Worm (Caenorhabditis elegans) whole organism, L1 larva: Measurements from ENCODE around the gene C34E10.10.
A peak's percentile ranks its signal among the peaks of the same experiment; 100 is the strongest.

Experiments used
- C34B4.2 ChIP-seq: sonication (generic microtip); optimal IDR thresholded peaks from 2 replicates; lab custom pipeline; 2017; ENCODE audit warnings: mild to moderate bottlenecking, missing genetic modification characterization, missing compliant biosample characterization
- F16B12.6 ChIP-seq: fragments of 150-350 bp; optimal IDR thresholded peaks from 2 replicates; lab custom pipeline; 2014; ENCODE audit warnings: missing biosample characterization, missing genetic modification characterization
- alr-1 ChIP-seq: fragments of 200-800 bp; sonication (Bioruptor generic); optimal IDR thresholded peaks from 2 replicates; lab custom pipeline; 2018; ENCODE audit warnings: borderline replicate concordance, mild to moderate bottlenecking, missing genetic modification characterization, missing compliant biosample characterization
- aly-2 ChIP-seq: fragments of 150-350 bp; optimal IDR thresholded peaks from 2 replicates; lab custom pipeline; 2014; ENCODE audit warnings: missing biosample characterization, missing genetic modification characterization
- ama-1 ChIP-seq: fragments of 150-350 bp; optimal IDR thresholded peaks from 2 replicates; lab custom pipeline; 2014
- blmp-1 ChIP-seq: fragments of 150-350 bp; optimal IDR thresholded peaks from 2 replicates; lab custom pipeline; 2014; ENCODE audit warnings: missing biosample characterization, missing genetic modification characterization
- ceh-8 ChIP-seq: fragments of 200-800 bp; sonication (Bioruptor generic); optimal IDR thresholded peaks from 2 replicates; lab custom pipeline; 2018; ENCODE audit warnings: mild to moderate bottlenecking, missing genetic modification characterization, moderate library complexity, missing compliant biosample characterization
- ceh-88 ChIP-seq: fragments of 200-800 bp; sonication (Bioruptor generic); IDR thresholded peaks from 2 replicates; pipeline ENCODE4 v1.3.6; 2022; ENCODE audit warnings: missing genetic modification characterization, missing compliant biosample characterization
- dpl-1 ChIP-seq, 3 experiments: fragments of 150-350 bp in 2 of 3; sonication (generic microtip) in 1 of 3; optimal IDR thresholded peaks; 2 replicates each; lab custom pipeline; 2014 to 2017; ENCODE audit warnings: missing biosample characterization in 3 of 3, missing genetic modification characterization in 3 of 3, missing genetic modification reagents in 3 of 3
- dsc-1 ChIP-seq: sonication (generic microtip); optimal IDR thresholded peaks from 2 replicates; lab custom pipeline; 2016; ENCODE audit warnings: mild to moderate bottlenecking, missing genetic modification characterization, missing compliant biosample characterization
- efl-3 ChIP-seq: fragments of 200-800 bp; sonication (Bioruptor generic); optimal IDR thresholded peaks from 2 replicates; lab custom pipeline; 2018; ENCODE audit warnings: mild to moderate bottlenecking, missing genetic modification characterization, missing compliant biosample characterization
- egl-13 ChIP-seq: sonication (generic microtip); optimal IDR thresholded peaks from 2 replicates; lab custom pipeline; 2016; ENCODE audit warnings: missing genotype, missing genetic modification reagents, missing genetic modification characterization, missing compliant biosample characterization
- elt-2 ChIP-seq: sonication (generic microtip); optimal IDR thresholded peaks from 2 replicates; lab custom pipeline; 2016; ENCODE audit warnings: missing genetic modification characterization, mild to moderate bottlenecking, inconsistent platforms, missing compliant biosample characterization, missing genetic modification reagents
- fkh-8 ChIP-seq: sonication (generic microtip); optimal IDR thresholded peaks from 2 replicates; lab custom pipeline; 2016; ENCODE audit warnings: mild to moderate bottlenecking, missing genetic modification characterization, missing compliant biosample characterization
- fos-1 ChIP-seq: fragments of 150-350 bp; optimal IDR thresholded peaks from 2 replicates; lab custom pipeline; 2014; ENCODE audit warnings: missing biosample characterization, missing genetic modification characterization
- hlh-17 ChIP-seq: fragments of 200-800 bp; sonication (Bioruptor generic); optimal IDR thresholded peaks from 2 replicates; lab custom pipeline; 2018; ENCODE audit warnings: missing genetic modification characterization, mild to moderate bottlenecking, missing compliant biosample characterization, moderate library complexity, borderline replicate concordance
- hlh-4 ChIP-seq: sonication (generic microtip); optimal IDR thresholded peaks from 2 replicates; lab custom pipeline; 2016; ENCODE audit warnings: mild to moderate bottlenecking, missing genetic modification characterization, missing compliant biosample characterization
- isw-1 ChIP-seq: fragments of 200-800 bp; sonication (Bioruptor generic); IDR thresholded peaks from 2 replicates; pipeline ENCODE4 v1.3.6; 2022; ENCODE audit warnings: missing genetic modification characterization, missing compliant biosample characterization
- jun-1 ChIP-seq: fragments of 150-350 bp; optimal IDR thresholded peaks from 2 replicates; lab custom pipeline; 2014; ENCODE audit warnings: missing biosample characterization, missing genetic modification reagents, missing genetic modification characterization
- lin-13 ChIP-seq: fragments of 150-350 bp; optimal IDR thresholded peaks from 2 replicates; lab custom pipeline; 2014; ENCODE audit warnings: missing biosample characterization, missing genetic modification reagents, missing genetic modification characterization
- lin-14 ChIP-seq: fragments of 200-800 bp; sonication (Bioruptor generic); optimal IDR thresholded peaks from 2 replicates; lab custom pipeline; 2018; ENCODE audit warnings: mild to moderate bottlenecking, missing genetic modification characterization, moderate library complexity, missing compliant biosample characterization
- lin-15B ChIP-seq: fragments of 150-350 bp; sonication (generic microtip); optimal IDR thresholded peaks from 3 replicates; lab custom pipeline; 2014; ENCODE audit warnings: missing biosample characterization, missing genetic modification characterization
- lin-35 ChIP-seq, 2 experiments: fragments of 150-350 bp; optimal IDR thresholded peaks; 2 replicates each; lab custom pipeline; 2014; ENCODE audit warnings: missing biosample characterization in 2 of 2, missing genetic modification characterization in 2 of 2, missing genetic modification reagents in 2 of 2
- lin-39 ChIP-seq: fragments of 150-350 bp; optimal IDR thresholded peaks from 2 replicates; lab custom pipeline; 2014; ENCODE audit warnings: missing biosample characterization, missing genetic modification reagents, missing genetic modification characterization
- lir-3 ChIP-seq: sonication (generic microtip); optimal IDR thresholded peaks from 2 replicates; lab custom pipeline; 2016; ENCODE audit warnings: mild to moderate bottlenecking, missing genetic modification characterization, moderate library complexity, missing compliant biosample characterization; ENCODE audit not compliant: poor library complexity
- lsy-2 ChIP-seq, 2 experiments: fragments of 150-350 bp; optimal IDR thresholded peaks; 2 replicates each; lab custom pipeline; 2014; ENCODE audit warnings: missing biosample characterization in 2 of 2, missing genetic modification characterization in 2 of 2
- mep-1 ChIP-seq: fragments of 150-350 bp; optimal IDR thresholded peaks from 2 replicates; lab custom pipeline; 2014; ENCODE audit warnings: missing biosample characterization, missing genetic modification characterization
- nhr-11 ChIP-seq: fragments of 150-350 bp; optimal IDR thresholded peaks from 2 replicates; lab custom pipeline; 2014; ENCODE audit warnings: missing biosample characterization, missing genetic modification characterization
- nhr-12 ChIP-seq: sonication (generic microtip); optimal IDR thresholded peaks from 2 replicates; lab custom pipeline; 2017; ENCODE audit warnings: missing biosample characterization, missing genetic modification characterization
- nhr-19 ChIP-seq: fragments of 200-800 bp; sonication (Bioruptor generic); conservative IDR thresholded peaks from 2 replicates; pipeline ENCODE4 v1.3.6; 2022; ENCODE audit warnings: missing genetic modification characterization, missing compliant biosample characterization
- nhr-237 ChIP-seq: fragments of 150-350 bp; optimal IDR thresholded peaks from 2 replicates; lab custom pipeline; 2014; ENCODE audit warnings: missing biosample characterization, missing genetic modification characterization
- nhr-28 ChIP-seq: fragments of 150-350 bp; optimal IDR thresholded peaks from 2 replicates; lab custom pipeline; 2014; ENCODE audit warnings: missing biosample characterization, missing genetic modification characterization
- nhr-76 ChIP-seq: sonication (generic microtip); optimal IDR thresholded peaks from 2 replicates; lab custom pipeline; 2017; ENCODE audit warnings: missing biosample characterization, missing genetic modification characterization
- nhr-77 ChIP-seq: fragments of 150-350 bp; optimal IDR thresholded peaks from 2 replicates; lab custom pipeline; 2014; ENCODE audit warnings: missing biosample characterization, missing genetic modification characterization
- nhr-84 ChIP-seq: sonication (generic microtip); optimal IDR thresholded peaks from 2 replicates; lab custom pipeline; 2017; ENCODE audit warnings: missing biosample characterization, missing genetic modification characterization
- nhr-90 ChIP-seq: sonication (generic microtip); optimal IDR thresholded peaks from 2 replicates; lab custom pipeline; 2016; ENCODE audit warnings: mild to moderate bottlenecking, missing genetic modification characterization, missing compliant biosample characterization; ENCODE audit not compliant: poor library complexity
- pag-3 ChIP-seq: sonication (generic microtip); optimal IDR thresholded peaks from 2 replicates; lab custom pipeline; 2017; ENCODE audit warnings: missing genetic modification characterization, mild to moderate bottlenecking, missing compliant biosample characterization, antibody characterized with exemption, borderline replicate concordance; ENCODE audit not compliant: insufficient read depth
- pax-3 ChIP-seq: fragments of 200-800 bp; sonication (Bioruptor generic); optimal IDR thresholded peaks from 2 replicates; lab custom pipeline; 2018; ENCODE audit warnings: mild to moderate bottlenecking, missing genetic modification characterization, moderate library complexity, missing compliant biosample characterization
- pqm-1 ChIP-seq: sonication (generic microtip); optimal IDR thresholded peaks from 3 replicates; lab custom pipeline; 2017; ENCODE audit warnings: missing biosample characterization, missing genetic modification characterization
- skn-1 ChIP-seq: fragments of 150-350 bp; optimal IDR thresholded peaks from 2 replicates; lab custom pipeline; 2014; ENCODE audit warnings: missing biosample characterization, missing genetic modification characterization
- snu-23 ChIP-seq: sonication (generic microtip); optimal IDR thresholded peaks from 2 replicates; lab custom pipeline; 2016; ENCODE audit warnings: missing genetic modification characterization, missing compliant biosample characterization
- sptf-1 ChIP-seq: fragments of 150-350 bp; optimal IDR thresholded peaks from 2 replicates; lab custom pipeline; 2014; ENCODE audit warnings: missing biosample characterization, missing genetic modification characterization
- swsn-7 ChIP-seq: sonication (generic microtip); optimal IDR thresholded peaks from 2 replicates; lab custom pipeline; 2016; ENCODE audit warnings: missing genetic modification characterization, missing compliant biosample characterization
- tlp-1 ChIP-seq: fragments of 150-350 bp; optimal IDR thresholded peaks from 2 replicates; lab custom pipeline; 2014; ENCODE audit warnings: missing biosample characterization, missing genetic modification characterization
- unc-130 ChIP-seq: fragments of 150-350 bp; optimal IDR thresholded peaks from 2 replicates; lab custom pipeline; 2017; ENCODE audit warnings: missing biosample characterization, missing genetic modification characterization, inconsistent platforms
- unc-30 ChIP-seq: sonication (generic microtip); optimal IDR thresholded peaks from 2 replicates; lab custom pipeline; 2017; ENCODE audit warnings: missing biosample characterization, missing genetic modification characterization
- unc-62 ChIP-seq: fragments of 150-350 bp; optimal IDR thresholded peaks from 2 replicates; lab custom pipeline; 2014; ENCODE audit warnings: missing biosample characterization, missing genetic modification reagents, missing genetic modification characterization
- unc-86 ChIP-seq: sonication (generic microtip); optimal IDR thresholded peaks from 2 replicates; lab custom pipeline; 2016; ENCODE audit warnings: missing genetic modification characterization, missing compliant biosample characterization
- unc-98 ChIP-seq: fragments of 200-800 bp; sonication (Bioruptor generic); IDR thresholded peaks from 2 replicates; pipeline ENCODE4 v1.3.6; 2022; ENCODE audit warnings: missing genetic modification characterization, missing compliant biosample characterization
- vab-15 ChIP-seq: sonication (generic microtip); optimal IDR thresholded peaks from 2 replicates; lab custom pipeline; 2017; ENCODE audit warnings: missing genotype, mild to moderate bottlenecking, missing genetic modification characterization, missing compliant biosample characterization
- xbp-1 ChIP-seq: sonication (generic microtip); optimal IDR thresholded peaks from 2 replicates; lab custom pipeline; 2016; ENCODE audit warnings: missing genetic modification characterization, missing compliant biosample characterization
- zip-4 ChIP-seq: fragments of 200-800 bp; sonication (Bioruptor generic); optimal IDR thresholded peaks from 2 replicates; lab custom pipeline; 2018; ENCODE audit warnings: mild to moderate bottlenecking, missing genetic modification characterization, moderate library complexity, missing compliant biosample characterization

The C34E10.10 gene

DNA sequence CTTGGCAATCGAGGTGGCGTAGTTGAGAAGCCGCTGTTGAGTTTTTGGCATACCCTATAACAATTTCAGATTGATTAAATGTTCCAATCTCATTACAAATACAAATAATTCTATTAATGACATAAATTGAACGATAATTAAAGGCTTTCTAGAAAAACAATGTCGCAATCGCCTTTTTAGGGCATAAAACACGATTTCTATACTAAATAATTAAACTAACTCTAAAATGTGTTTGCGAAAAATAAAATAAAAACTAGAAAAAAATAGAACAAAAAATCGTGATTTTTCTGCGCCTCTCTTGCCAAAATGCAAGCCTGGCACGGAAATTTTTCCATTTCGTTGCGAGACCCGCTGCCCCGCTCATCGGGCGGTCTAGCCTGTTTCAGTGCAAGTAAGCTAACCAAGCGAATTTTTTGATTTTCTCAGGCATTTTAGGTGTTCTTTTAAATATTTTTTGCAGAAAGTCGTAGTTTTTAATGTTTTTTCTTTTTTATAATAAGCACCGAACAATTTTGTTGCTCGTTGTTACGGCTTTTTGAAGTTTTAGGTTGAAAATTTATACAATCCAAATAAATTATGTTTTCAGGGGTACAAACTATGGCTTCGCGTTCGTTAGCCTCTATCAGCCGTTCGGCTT, at the start of gene C34E10.10, which contains the start of the genes C34E10.12 and atp-2:
Gene C34E10.10, minus strand, starts transcription at position 54 of the 637 bp plus-strand sequence.
Gene C34E10.12, minus strand, starts transcription at position 51 of the 637 bp plus-strand sequence.
Gene atp-2, plus strand, starts transcription at position 587 of the 637 bp plus-strand sequence.
- TF ChIP-seq lin-15B (tag; lab: Kevin White, UChicago): peak; percentile 88
- peak; percentile 82 for TF ChIP-seq nhr-77
- no peak for TF ChIP-seq alr-1
- TF ChIP-seq blmp-1 (tag; lab: Kevin White, UChicago): peak; percentile 59
- peak; percentile 27 for TF ChIP-seq nhr-11
- peak; percentile 67 for TF ChIP-seq nhr-237 (tag; lab: Kevin White, UChicago)
- TF ChIP-seq skn-1 (tag; lab: Kevin White, UChicago): peak; percentile 96
- no peak for TF ChIP-seq pqm-1 (tag; lab: Kevin White, UChicago)
- peak; percentile 84 for TF ChIP-seq lin-13
- no peak for TF ChIP-seq nhr-28
- no peak for TF ChIP-seq ama-1 (lab: Kevin White, UChicago)
- peak; percentile 59 for TF ChIP-seq ceh-8 (GFP tag; lab: Kevin White, UChicago)
- no peak for TF ChIP-seq nhr-76 (tag; lab: Kevin White, UChicago)
- peak; percentile 79 to 85 (median 82) for TF ChIP-seq dpl-1 (GFP tag; optimal IDR thresholded peaks at IDR 0.05; lab: Kevin White, UChicago)
- TF ChIP-seq sptf-1 (tag; lab: Kevin White, UChicago): no peak
- peak; percentile 87 for TF ChIP-seq nhr-19 (GFP tag; lab: Robert Waterston, UW)
- TF ChIP-seq C34B4.2 (tag; lab: Kevin White, UChicago): peak; percentile 99
- no peak for TF ChIP-seq efl-3
- peak; percentile 85 for TF ChIP-seq nhr-90 (tag; lab: Kevin White, UChicago)
- peak; percentile 73 for TF ChIP-seq jun-1 (tag; lab: Kevin White, UChicago)
- TF ChIP-seq elt-2: no peak
- peak; percentile 65 for TF ChIP-seq fos-1
- TF ChIP-seq isw-1 (GFP tag; lab: Robert Waterston, UW): peak; percentile 90
- peak; percentile 80 for TF ChIP-seq lir-3 (tag; lab: Kevin White, UChicago)
- TF ChIP-seq nhr-12 (tag; lab: Kevin White, UChicago): no peak
- TF ChIP-seq F16B12.6 (tag; lab: Kevin White, UChicago): peak; percentile 55
- no peak for TF ChIP-seq unc-30 (tag; lab: Kevin White, UChicago)
- TF ChIP-seq snu-23 (GFP tag; lab: Kevin White, UChicago): peak; percentile 95
- peak; percentile 63 for TF ChIP-seq pax-3 (tag; lab: Kevin White, UChicago)
- TF ChIP-seq xbp-1: peak; percentile 88
- peak; percentile 87 for TF ChIP-seq unc-130 (tag; lab: Kevin White, UChicago)
- TF ChIP-seq vab-15 (tag; lab: Kevin White, UChicago): no peak
- TF ChIP-seq lin-35 (GFP tag; optimal IDR thresholded peaks at IDR 0.05; lab: Kevin White, UChicago): peak; percentile 86 to 90
- TF ChIP-seq zip-4 (GFP tag; lab: Kevin White, UChicago): peak; percentile 40
- TF ChIP-seq aly-2 (tag; lab: Kevin White, UChicago): peak; percentile 70
- peak; percentile 48 for TF ChIP-seq ceh-88 (GFP tag; lab: Robert Waterston, UW)
- TF ChIP-seq lsy-2 (tag; optimal IDR thresholded peaks at IDR 0.05; lab: Kevin White, UChicago): peak; percentile 90 to 94
- TF ChIP-seq nhr-84: no peak
- TF ChIP-seq lin-39 (tag; lab: Kevin White, UChicago): peak; percentile 2
- no peak for TF ChIP-seq unc-98
- peak; percentile 90 for TF ChIP-seq lin-14 (GFP tag; lab: Kevin White, UChicago)
- peak; percentile 85 for TF ChIP-seq fkh-8 (tag; lab: Kevin White, UChicago)
- TF ChIP-seq swsn-7 (tag; lab: Kevin White, UChicago): peak; percentile 88
- no peak for TF ChIP-seq unc-62 (GFP tag; lab: Kevin White, UChicago)
- TF ChIP-seq dsc-1 (tag; lab: Kevin White, UChicago): peak; percentile 72
- TF ChIP-seq pag-3 (tag; lab: Kevin White, UChicago): no peak
- peak; percentile 68 for TF ChIP-seq egl-13 (tag; lab: Kevin White, UChicago)
- no peak for TF ChIP-seq tlp-1 (tag; lab: Kevin White, UChicago)
- TF ChIP-seq unc-86: peak; percentile 84
- TF ChIP-seq hlh-4 (tag; lab: Kevin White, UChicago): no peak
- TF ChIP-seq hlh-17 (GFP tag; lab: Kevin White, UChicago): no peak
- peak; percentile 83 for TF ChIP-seq mep-1 (tag; lab: Kevin White, UChicago)
